Worm (Caenorhabditis elegans): ENCODE data around the gene bcmo-1.

The bcmo-1 gene

ce11 chrII:12819979-12820378 is 10.5 kb upstream of the bcmo-1 start:
- TF ChIP-seq egl-5 (tag; optimal IDR thresholded peaks at IDR 0.05) (no peak), nhr-12 (tag; optimal IDR thresholded peaks at IDR 0.05) (no peak), ceh-16 (tag; optimal IDR thresholded peaks at IDR 0.05) (no peak), elt-2 (tag; optimal IDR thresholded peaks at IDR 0.05) (no peak), lin-15B (tag; optimal IDR thresholded peaks at IDR 0.05) (no peak), sea-2 (GFP tag; optimal IDR thresholded peaks at IDR 0.05) (no peak), nhr-237 (tag; optimal IDR thresholded peaks at IDR 0.05) (no peak), daf-12 (tag; optimal IDR thresholded peaks at IDR 0.05) (no peak), fkh-10 (GFP tag; optimal IDR thresholded peaks at IDR 0.05) (no peak), nhr-77 (tag; optimal IDR thresholded peaks at IDR 0.05) (no peak), elt-1 (tag; optimal IDR thresholded peaks at IDR 0.05) (no peak), ceh-28 (tag; optimal IDR thresholded peaks at IDR 0.05) (no peak), aly-2 (tag; optimal IDR thresholded peaks at IDR 0.05) (no peak), nhr-11 (tag; optimal IDR thresholded peaks at IDR 0.05) (no peak), fkh-2 (tag; optimal IDR thresholded peaks at IDR 0.05) (no peak), unc-62 (GFP tag; optimal IDR thresholded peaks at IDR 0.05) (no peak), fos-1 (tag; optimal IDR thresholded peaks at IDR 0.05) (no peak)

ce11 chrII:12823437-12823836 is 7.0 kb upstream of the bcmo-1 start, which contains the start of gene Y46G5A.36:
Gene Y46G5A.36, plus strand, starts transcription at chrII:12823679.
- no peak for TF ChIP-seq daf-12 (tag; optimal IDR thresholded peaks at IDR 0.05)
- TF ChIP-seq elt-2 (tag; optimal IDR thresholded peaks at IDR 0.05) = peak; percentile 90
- TF ChIP-seq pha-4 (tag; optimal IDR thresholded peaks at IDR 0.05) = no peak
- TF ChIP-seq nhr-25 (tag; optimal IDR thresholded peaks at IDR 0.05) = no peak
- no peak for TF ChIP-seq fkh-2 (tag; optimal IDR thresholded peaks at IDR 0.05)
- no peak for TF ChIP-seq aly-2 (tag; optimal IDR thresholded peaks at IDR 0.05)
- no peak for TF ChIP-seq zag-1 (tag; optimal IDR thresholded peaks at IDR 0.05)
- TF ChIP-seq nhr-11 (tag; optimal IDR thresholded peaks at IDR 0.05) = no peak
- TF ChIP-seq eor-1 (tag; optimal IDR thresholded peaks at IDR 0.05) = no peak
- no peak for TF ChIP-seq nhr-237 (tag; optimal IDR thresholded peaks at IDR 0.05)
- TF ChIP-seq pqm-1 (tag; optimal IDR thresholded peaks at IDR 0.05) = peak; percentile 79
- no peak for TF ChIP-seq lsy-12 (tag; optimal IDR thresholded peaks at IDR 0.05)
- TF ChIP-seq mdl-1 (tag; optimal IDR thresholded peaks at IDR 0.05) = no peak
- no peak for TF ChIP-seq ama-1 (optimal IDR thresholded peaks at IDR 0.05)
- TF ChIP-seq ztf-11 (tag; optimal IDR thresholded peaks at IDR 0.05) = no peak

ce11 chrII:12824463-12824862 is 6.0 kb upstream of the bcmo-1 start:
- no peak for TF ChIP-seq ceh-9 (tag; optimal IDR thresholded peaks at IDR 0.05)
- TF ChIP-seq elt-3 (tag; optimal IDR thresholded peaks at IDR 0.05) = no peak
- TF ChIP-seq tbx-2 (tag; optimal IDR thresholded peaks at IDR 0.05) = no peak
- TF ChIP-seq ceh-28 (tag; optimal IDR thresholded peaks at IDR 0.05) = no peak
- no peak for TF ChIP-seq elt-2 (tag; optimal IDR thresholded peaks at IDR 0.05)
- TF ChIP-seq nhr-67 (tag; optimal IDR thresholded peaks at IDR 0.05) = no peak
- TF ChIP-seq ztf-11 (tag; optimal IDR thresholded peaks at IDR 0.05) = no peak
- no peak for TF ChIP-seq hmg-11 (tag; optimal IDR thresholded peaks at IDR 0.05)
- TF ChIP-seq unc-62 (GFP tag; optimal IDR thresholded peaks at IDR 0.05) = no peak
- TF ChIP-seq daf-12 (tag; optimal IDR thresholded peaks at IDR 0.05) = no peak
- TF ChIP-seq ceh-16 (tag; optimal IDR thresholded peaks at IDR 0.05) = no peak
- TF ChIP-seq eor-1 (tag; optimal IDR thresholded peaks at IDR 0.05) = no peak
- no peak for TF ChIP-seq fos-1 (tag; optimal IDR thresholded peaks at IDR 0.05)
- TF ChIP-seq nhr-43 (tag; optimal IDR thresholded peaks at IDR 0.05; ENCODE audit: poor library complexity, severe bottlenecking) = no peak
- TF ChIP-seq fkh-10 (GFP tag; optimal IDR thresholded peaks at IDR 0.05) = no peak
- no peak for TF ChIP-seq skn-1 (tag; optimal IDR thresholded peaks at IDR 0.05)
- no peak for TF ChIP-seq zag-1 (tag; optimal IDR thresholded peaks at IDR 0.05)
- TF ChIP-seq ceh-82 (tag; optimal IDR thresholded peaks at IDR 0.05) = no peak
- no peak for TF ChIP-seq nhr-76 (tag; optimal IDR thresholded peaks at IDR 0.05)

- TF ChIP-seq daf-12 (tag; optimal IDR thresholded peaks at IDR 0.05) (no peak), zag-1 (tag; optimal IDR thresholded peaks at IDR 0.05) (no peak), egl-27 (tag; optimal IDR thresholded peaks at IDR 0.05) (no peak), skn-1 (tag; optimal IDR thresholded peaks at IDR 0.05) (no peak), ztf-4 (tag; optimal IDR thresholded peaks at IDR 0.05) (no peak), lin-39 (tag; optimal IDR thresholded peaks at IDR 0.05) (no peak), ceh-82 (tag; optimal IDR thresholded peaks at IDR 0.05) (no peak), fkh-10 (GFP tag; optimal IDR thresholded peaks at IDR 0.05) (no peak), mdl-1 (tag; optimal IDR thresholded peaks at IDR 0.05) (no peak), elt-1 (tag; optimal IDR thresholded peaks at IDR 0.05) (no peak), lsy-12 (tag; optimal IDR thresholded peaks at IDR 0.05) (no peak), nhr-12 (tag; optimal IDR thresholded peaks at IDR 0.05) (no peak), jun-1 (tag; optimal IDR thresholded peaks at IDR 0.05) (no peak)
Measured at ce11 chrII:12826752-12827151, 3.7 kb upstream of the bcmo-1 start, which contains the start of gene Y46G5A.38. Gene Y46G5A.38, plus strand, starts transcription at chrII:12827052.

All from whole organism, L3 larva.